Worm (Caenorhabditis elegans) whole organism, L2 larva: Measurements from ENCODE around the gene pes-23.
"Not testable (repeated sequence)": the region's sequence is repeated elsewhere in the genome, so short reads cannot be mapped to it uniquely, and the experiment has no call there.

Experiments used
- C34F6.9 ChIP-seq: fragments of 150-350 bp; optimal IDR thresholded peaks from 2 replicates; lab custom pipeline; 2014; ENCODE audit warnings: missing biosample characterization, missing genetic modification characterization
- F13H6.1 ChIP-seq: sonication (generic microtip); optimal IDR thresholded peaks from 2 replicates; lab custom pipeline; 2016; ENCODE audit warnings: missing genetic modification characterization, missing compliant biosample characterization
- Y55F3AM.14 ChIP-seq: fragments of 200-800 bp; sonication (Bioruptor generic); optimal IDR thresholded peaks from 2 replicates; lab custom pipeline; 2018; ENCODE audit warnings: mild to moderate bottlenecking, missing genetic modification characterization, missing compliant biosample characterization
- ZK546.5 ChIP-seq: sonication (generic microtip); optimal IDR thresholded peaks from 2 replicates; lab custom pipeline; 2017; ENCODE audit warnings: missing biosample characterization, missing genetic modification characterization
- alr-1 ChIP-seq: fragments of 150-350 bp; optimal IDR thresholded peaks from 2 replicates; lab custom pipeline; 2014; ENCODE audit warnings: missing biosample characterization, missing genetic modification characterization
- aly-2 ChIP-seq: fragments of 150-350 bp; optimal IDR thresholded peaks from 2 replicates; lab custom pipeline; 2014; ENCODE audit warnings: missing biosample characterization, missing genetic modification characterization
- ama-1 ChIP-seq: fragments of 150-350 bp; optimal IDR thresholded peaks from 2 replicates; lab custom pipeline; 2018; ENCODE audit warnings: inconsistent platforms
- ceh-82 ChIP-seq: fragments of 150-350 bp; optimal IDR thresholded peaks from 2 replicates; lab custom pipeline; 2014; ENCODE audit warnings: missing biosample characterization, missing genetic modification characterization
- dmd-4 ChIP-seq: sonication (generic microtip); optimal IDR thresholded peaks from 2 replicates; lab custom pipeline; 2017; ENCODE audit warnings: missing biosample characterization, missing genetic modification characterization
- egl-27 ChIP-seq: sonication (generic microtip); optimal IDR thresholded peaks from 3 replicates; lab custom pipeline; 2017; ENCODE audit warnings: missing biosample characterization, missing genetic modification reagents, missing genetic modification characterization
- fos-1 ChIP-seq: fragments of 150-350 bp; optimal IDR thresholded peaks from 2 replicates; lab custom pipeline; 2014; ENCODE audit warnings: missing biosample characterization, missing genetic modification characterization
- gmeb-1 ChIP-seq: fragments of 150-350 bp; optimal IDR thresholded peaks from 2 replicates; lab custom pipeline; 2014; ENCODE audit warnings: missing biosample characterization, missing genetic modification characterization
- lin-11 ChIP-seq: fragments of 150-350 bp; sonication (generic microtip); optimal IDR thresholded peaks from 2 replicates; lab custom pipeline; 2014; ENCODE audit warnings: missing biosample characterization, missing genetic modification characterization, inconsistent platforms, mixed read lengths
- lin-13 ChIP-seq: fragments of 150-350 bp; optimal IDR thresholded peaks from 2 replicates; lab custom pipeline; 2014; ENCODE audit warnings: missing biosample characterization, missing genetic modification reagents, missing genetic modification characterization
- lin-39 ChIP-seq: fragments of 150-350 bp; optimal IDR thresholded peaks from 2 replicates; lab custom pipeline; 2014; ENCODE audit warnings: missing biosample characterization, missing genetic modification reagents, missing genetic modification characterization
- mab-5 ChIP-seq: fragments of 150-350 bp; optimal IDR thresholded peaks from 2 replicates; lab custom pipeline; 2014; ENCODE audit warnings: missing biosample characterization, missing genetic modification characterization
- mbf-1 ChIP-seq: sonication (generic microtip); optimal IDR thresholded peaks from 2 replicates; lab custom pipeline; 2017; ENCODE audit warnings: missing biosample characterization, missing genetic modification characterization
- mdl-1 ChIP-seq, 2 experiments: fragments of 150-350 bp in 1 of 2; sonication (generic microtip) in 1 of 2; optimal IDR thresholded peaks; 2 replicates each; lab custom pipeline; 2017; ENCODE audit warnings: missing biosample characterization in 2 of 2, missing genetic modification characterization in 2 of 2
- nhr-10 ChIP-seq: sonication (generic microtip); optimal IDR thresholded peaks from 2 replicates; lab custom pipeline; 2017; ENCODE audit warnings: missing biosample characterization, missing genetic modification characterization
- nhr-11 ChIP-seq: fragments of 150-350 bp; optimal IDR thresholded peaks from 2 replicates; lab custom pipeline; 2014; ENCODE audit warnings: missing biosample characterization, missing genetic modification characterization
- nhr-12 ChIP-seq: fragments of 150-350 bp; optimal IDR thresholded peaks from 2 replicates; lab custom pipeline; 2014; ENCODE audit warnings: missing biosample characterization, missing genetic modification characterization
- nhr-129 ChIP-seq: fragments of 150-350 bp; optimal IDR thresholded peaks from 2 replicates; lab custom pipeline; 2014; ENCODE audit warnings: missing biosample characterization, missing genetic modification characterization
- nhr-21 ChIP-seq: fragments of 150-350 bp; optimal IDR thresholded peaks from 2 replicates; lab custom pipeline; 2014; ENCODE audit warnings: missing biosample characterization, missing genetic modification characterization
- nhr-23 ChIP-seq: fragments of 150-350 bp; optimal IDR thresholded peaks from 2 replicates; lab custom pipeline; 2014; ENCODE audit warnings: missing biosample characterization, missing genetic modification reagents, missing genetic modification characterization
- nhr-237 ChIP-seq: fragments of 150-350 bp; optimal IDR thresholded peaks from 2 replicates; lab custom pipeline; 2014; ENCODE audit warnings: missing biosample characterization, missing genetic modification characterization
- nhr-6 ChIP-seq: fragments of 150-350 bp; optimal IDR thresholded peaks from 2 replicates; lab custom pipeline; 2014; ENCODE audit warnings: missing biosample characterization, missing genetic modification characterization
- nhr-77 ChIP-seq: fragments of 150-350 bp; optimal IDR thresholded peaks from 2 replicates; lab custom pipeline; 2014; ENCODE audit warnings: missing biosample characterization, missing genetic modification characterization
- skn-1 ChIP-seq: sonication (generic microtip); optimal IDR thresholded peaks from 2 replicates; lab custom pipeline; 2017; ENCODE audit warnings: missing biosample characterization, missing genetic modification characterization
- sma-3 ChIP-seq: sonication (generic microtip); optimal IDR thresholded peaks from 2 replicates; lab custom pipeline; 2016; ENCODE audit warnings: missing genetic modification reagents, missing genetic modification characterization, missing compliant biosample characterization
- sma-9 ChIP-seq, 2 experiments: fragments of 150-350 bp in 1 of 2; sonication (generic microtip) in 1 of 2; optimal IDR thresholded peaks; 2 replicates each; lab custom pipeline; 2014 to 2016; ENCODE audit warnings: missing genetic modification characterization in 2 of 2, mild to moderate bottlenecking in 1 of 2, missing biosample characterization in 1 of 2, missing compliant biosample characterization in 1 of 2, missing genetic modification reagents in 1 of 2, moderate library complexity in 1 of 2
- snpc-4 ChIP-seq: fragments of 150-350 bp; optimal IDR thresholded peaks from 2 replicates; lab custom pipeline; 2014; ENCODE audit warnings: missing biosample characterization, missing genetic modification characterization
- unc-39 ChIP-seq: fragments of 150-350 bp; optimal IDR thresholded peaks from 2 replicates; lab custom pipeline; 2014; ENCODE audit warnings: missing biosample characterization, missing genetic modification characterization
- unc-55 ChIP-seq: fragments of 150-350 bp; sonication (generic microtip); optimal IDR thresholded peaks from 3 replicates; lab custom pipeline; 2014; ENCODE audit warnings: missing biosample characterization, missing genetic modification reagents, missing genetic modification characterization
- zag-1 ChIP-seq: fragments of 150-350 bp; optimal IDR thresholded peaks from 2 replicates; lab custom pipeline; 2014; ENCODE audit warnings: missing biosample characterization, missing genetic modification characterization
- ztf-1 ChIP-seq: fragments of 200-800 bp; sonication (Bioruptor generic); conservative IDR thresholded peaks from 2 replicates; pipeline ENCODE4 v1.3.6; 2022; ENCODE audit warnings: missing genetic modification characterization, missing compliant biosample characterization
- ztf-11 ChIP-seq: sonication (generic microtip); optimal IDR thresholded peaks from 2 replicates; lab custom pipeline; 2017; ENCODE audit warnings: missing biosample characterization, missing genetic modification characterization
- ztf-4 ChIP-seq: fragments of 150-350 bp; optimal IDR thresholded peaks from 2 replicates; lab custom pipeline; 2014; ENCODE audit warnings: missing biosample characterization, missing genetic modification characterization

Gene pes-23

ce11 chrX:6868669-6869068, 32.5 kb upstream of the pes-23 start, which contains the start of gene C53B7.6:
C53B7.6 (minus strand) TSS chrX:6868769.
- TF ChIP-seq F13H6.1 (tag; lab: Kevin White, UChicago); alr-1 (tag; lab: Kevin White, UChicago); egl-27: not testable (repeated sequence)
- TF ChIP-seq, all 48 proteins: peak for 0; not testable (repeated sequence) for 48

- no peak for TF ChIP-seq nhr-129
- TF ChIP-seq mab-5 (tag; lab: Kevin White, UChicago): no peak
- no peak for TF ChIP-seq gmeb-1 (tag; lab: Kevin White, UChicago)
- TF ChIP-seq dmd-4: no peak
- no peak for TF ChIP-seq zag-1 (tag; lab: Kevin White, UChicago)
- TF ChIP-seq nhr-23 (tag; lab: Kevin White, UChicago): no peak
- no peak for TF ChIP-seq fos-1 (tag; lab: Kevin White, UChicago)
- TF ChIP-seq sma-3 (GFP tag; lab: Kevin White, UChicago): no peak
- TF ChIP-seq ceh-82 (tag; lab: Kevin White, UChicago): no peak
- no peak for TF ChIP-seq mdl-1 (tag; optimal IDR thresholded peaks at IDR 0.05; lab: Kevin White, UChicago)
- no peak for TF ChIP-seq nhr-237
- no peak for TF ChIP-seq unc-55 (GFP tag; lab: Kevin White, UChicago)
- no peak for TF ChIP-seq nhr-77
- TF ChIP-seq nhr-10 (tag; lab: Kevin White, UChicago): no peak
- no peak for TF ChIP-seq lin-13 (GFP tag; lab: Kevin White, UChicago)
- TF ChIP-seq egl-27: no peak
- TF ChIP-seq aly-2: no peak
- no peak for TF ChIP-seq ztf-4 (tag; lab: Kevin White, UChicago)
Measured at ce11 chrX:6874723-6875122, 26.5 kb upstream of the pes-23 start, which contains the start of gene F41C6.4. F41C6.4 (minus strand) TSS chrX:6874823.

- TF ChIP-seq nhr-11 (tag; lab: Kevin White, UChicago) (no peak), alr-1 (tag; lab: Kevin White, UChicago) (no peak), lin-13 (GFP tag; lab: Kevin White, UChicago) (no peak), sma-9 (GFP tag; optimal IDR thresholded peaks at IDR 0.05; lab: Kevin White, UChicago) (no peak), sma-9 (tag; optimal IDR thresholded peaks at IDR 0.05; lab: Kevin White, UChicago) (no peak), unc-39 (tag; lab: Kevin White, UChicago) (no peak), aly-2 (no peak), nhr-77 (no peak), mdl-1 (tag; optimal IDR thresholded peaks at IDR 0.05; lab: Kevin White, UChicago) (no peak), skn-1 (no peak), zag-1 (tag; lab: Kevin White, UChicago) (no peak), nhr-10 (tag; lab: Kevin White, UChicago) (no peak), ztf-1 (GFP tag; lab: Robert Waterston, UW) (no peak), mbf-1 (no peak), ztf-11 (no peak), nhr-129 (no peak), snpc-4 (no peak), ZK546.5 (tag; lab: Kevin White, UChicago) (no peak), nhr-21 (no peak)
Measured at ce11 chrX:6875273-6875672, 25.9 kb upstream of the pes-23 start.

ce11 chrX:6877436-6877835, 23.7 kb upstream of the pes-23 start, which contains the start of gene col-173:
col-173 (minus strand) TSS chrX:6877536.
- no peak for TF ChIP-seq ztf-11
- no peak for TF ChIP-seq snpc-4
- no peak for TF ChIP-seq nhr-12 (tag; lab: Kevin White, UChicago)
- TF ChIP-seq mbf-1: no peak
- TF ChIP-seq ama-1 (lab: Kevin White, UChicago): no peak
- no peak for TF ChIP-seq Y55F3AM.14 (GFP tag; lab: Kevin White, UChicago)
- no peak for TF ChIP-seq nhr-11 (tag; lab: Kevin White, UChicago)
- TF ChIP-seq sma-3 (GFP tag; lab: Kevin White, UChicago): no peak
- no peak for TF ChIP-seq nhr-6 (tag; lab: Kevin White, UChicago)
- no peak for TF ChIP-seq nhr-129
- no peak for TF ChIP-seq lin-11 (tag; lab: Kevin White, UChicago)
- no peak for TF ChIP-seq lin-39 (tag; lab: Kevin White, UChicago)
- no peak for TF ChIP-seq C34F6.9 (tag; lab: Kevin White, UChicago)
